Fruit fly (Drosophila melanogaster): Measurements from ENCODE around the gene rho.

Gene rho

DNA sequence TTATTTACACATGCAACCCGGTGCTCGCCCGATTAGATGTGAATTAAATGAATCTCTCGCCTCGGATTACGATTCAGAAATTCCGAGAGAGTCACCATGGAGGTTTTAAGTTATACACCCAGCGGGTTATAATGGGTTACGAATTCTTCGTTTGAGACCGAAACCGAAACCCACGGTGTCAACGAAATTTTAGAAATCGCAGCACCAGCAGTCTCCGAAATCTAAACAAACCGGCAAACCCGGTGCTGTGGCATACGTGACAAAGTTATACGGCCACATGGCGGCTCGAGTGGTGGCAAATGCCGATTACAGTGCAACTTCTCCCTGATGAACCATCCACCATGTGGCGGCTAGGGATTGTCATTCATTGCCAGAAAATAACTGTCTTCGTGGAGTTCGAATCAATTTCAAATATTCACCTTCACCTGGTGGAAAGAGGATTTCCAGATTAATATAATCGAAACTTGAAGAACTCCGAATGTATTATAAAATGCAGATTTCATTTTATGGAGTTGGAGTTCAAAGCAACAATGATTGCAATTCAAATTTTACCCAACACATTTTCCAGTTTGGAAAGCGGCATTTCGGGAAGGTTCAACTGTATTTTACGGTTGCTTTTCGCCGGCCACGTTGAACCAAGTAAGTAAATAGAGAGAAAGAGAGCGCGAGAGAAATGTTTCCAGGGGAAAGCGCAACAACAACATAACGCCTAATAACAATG, 52.4 kb downstream of the rho start (continued):
- TF ChIP-seq CG11247 (GFP tag; IDR thresholded peaks at IDR 0.05) (no peak; the same call in 1 of the 2 replicates), CG2129 (GFP tag; IDR thresholded peaks at IDR 0.05; ENCODE audit: partially characterized antibody) (no peak), CG3065 (GFP tag; optimal IDR thresholded peaks at IDR 0.05) (no peak), Bteb2 (GFP tag; optimal IDR thresholded peaks at IDR 0.05) (no peak), sima (GFP tag; optimal IDR thresholded peaks at IDR 0.05) (no peak), ken (GFP tag; IDR thresholded peaks at IDR 0.05) (peak; percentile 56; the same call in 1 of the 3 replicates), psq (GFP tag; optimal IDR thresholded peaks at IDR 0.05) (peak; percentile 24), CG1024 (GFP tag; IDR thresholded peaks at IDR 0.05) (0 out of 2 replicates have a peak, but pooled peaks have one; percentile 22), sug (tag; optimal IDR thresholded peaks at IDR 0.05) (no peak), bab2 (GFP tag; optimal IDR thresholded peaks at IDR 0.05) (peak; percentile 73), CG8359 (GFP tag; optimal IDR thresholded peaks at IDR 0.05; ENCODE audit: borderline replicate concordance) (peak; percentile 64), CG7357 (GFP tag; IDR thresholded peaks at IDR 0.05) (peak; percentile 41; the same call in 1 of the 3 replicates), Hsf (GFP tag; optimal IDR thresholded peaks at IDR 0.05) (peak; percentile 73), CG10462 (GFP tag; optimal IDR thresholded peaks at IDR 0.05) (peak; percentile 63), CG7963 (GFP tag; IDR thresholded peaks at IDR 0.05; ENCODE audit: partially characterized antibody) (no peak), klu (GFP tag; IDR thresholded peaks at IDR 0.05) (peak; percentile 19; the same call in 1 of the 2 replicates), dysf (GFP tag; IDR thresholded peaks at IDR 0.05) (peak; percentile 71), Lpt (GFP tag; optimal IDR thresholded peaks at IDR 0.05) (no peak), bsh (GFP tag; optimal IDR thresholded peaks at IDR 0.05) (peak in 1 of 2 experiments; percentile 84), CG1792 (GFP tag; optimal IDR thresholded peaks at IDR 0.05) (peak; percentile 46), tna (GFP tag; IDR thresholded peaks at IDR 0.05; ENCODE audit: partially characterized antibody) (no peak), Bgb (GFP tag; IDR thresholded peaks at IDR 0.05; ENCODE audit: partially characterized antibody) (no peak), CG1832 (GFP tag; optimal IDR thresholded peaks at IDR 0.05) (no peak), CG4282 (GFP tag; optimal IDR thresholded peaks at IDR 0.05) (no peak), CG1603 (tag; optimal IDR thresholded peaks at IDR 0.05) (peak; percentile 70), sd (tag; optimal IDR thresholded peaks at IDR 0.05) (peak; percentile 36), CG9437 (GFP tag; optimal IDR thresholded peaks at IDR 0.05) (peak; percentile 73), CG1602 (GFP tag; optimal IDR thresholded peaks at IDR 0.05) (peak; percentile 53), gce (GFP tag; IDR thresholded peaks at IDR 0.05) (no peak), fd102C (GFP tag; optimal IDR thresholded peaks at IDR 0.05) (no peak), onecut (GFP tag; IDR thresholded peaks at IDR 0.05) (peak; percentile 65), Hmr (GFP tag; optimal IDR thresholded peaks at IDR 0.05) (peak; percentile 50), CG10274 (GFP tag; optimal IDR thresholded peaks at IDR 0.05) (peak; percentile 49), luna (GFP tag; optimal IDR thresholded peaks at IDR 0.05) (no peak), Hr78 (GFP tag; optimal IDR thresholded peaks at IDR 0.05) (no peak), Dip3 (GFP tag; optimal IDR thresholded peaks at IDR 0.05) (peak; percentile 71), CG11093 (GFP tag; IDR thresholded peaks at IDR 0.05) (peak; percentile 57; the same call in 1 of the 3 replicates), CG12299 (tag; optimal IDR thresholded peaks at IDR 0.05) (peak; percentile 56), lab (GFP tag; optimal IDR thresholded peaks at IDR 0.05) (peak; percentile 61), kay (GFP tag; optimal IDR thresholded peaks at IDR 0.05) (no peak), PHDP (tag; optimal IDR thresholded peaks at IDR 0.05) (peak; percentile 70), bcd (GFP tag; optimal IDR thresholded peaks at IDR 0.05) (peak; percentile 60), Sry-δ (GFP tag; optimal IDR thresholded peaks at IDR 0.05) (peak; percentile 7), CG11085 (GFP tag; IDR thresholded peaks at IDR 0.05) (no peak), lbe (GFP tag; optimal IDR thresholded peaks at IDR 0.05) (no peak), Sry-β (GFP tag; optimal IDR thresholded peaks at IDR 0.05) (no peak), btn (GFP tag; optimal IDR thresholded peaks at IDR 0.05) (peak; percentile 66), aop (GFP tag; IDR thresholded peaks at IDR 0.05) (no peak), B-H2 (GFP tag; optimal IDR thresholded peaks at IDR 0.05) (no peak)
